Fruit fly (Drosophila melanogaster) whole organism, embryonic: ENCODE data around the gene CG34268.

Experiments used
- ATbp ChIP-seq: fragments of 200-800 bp; sonication (Bioruptor generic); optimal IDR thresholded peaks from 2 replicates; lab custom pipeline; 2017; ENCODE audit warnings: missing biosample characterization, mild to moderate bottlenecking, missing genetic modification characterization, missing genetic modification reagents
- Antp ChIP-seq: fragments of 200-800 bp; sonication (Bioruptor generic); optimal IDR thresholded peaks from 3 replicates; lab custom pipeline; 2016; ENCODE audit warnings: missing biosample characterization, missing genetic modification characterization
- Atf6 ChIP-seq: fragments of 200-800 bp; sonication (Bioruptor generic); IDR thresholded peaks from 2 replicates; pipeline ENCODE4 v1.3.6; 2022; ENCODE audit warnings: missing biosample characterization, missing genetic modification characterization
- Blimp-1 ChIP-seq: fragments of 200-800 bp; sonication (Bioruptor generic); optimal IDR thresholded peaks from 3 replicates; lab custom pipeline; 2018; ENCODE audit warnings: missing biosample characterization, missing genetic modification characterization, mild to moderate bottlenecking, moderate library complexity, missing genetic modification reagents
- Bteb2 ChIP-seq: fragments of 200-800 bp; sonication (Bioruptor generic); optimal IDR thresholded peaks from 2 replicates; lab custom pipeline; 2016; ENCODE audit warnings: missing biosample characterization, missing genetic modification characterization
- CG10209 ChIP-seq: fragments of 200-800 bp; sonication (Bioruptor generic); optimal IDR thresholded peaks from 3 replicates; lab custom pipeline; 2017; ENCODE audit warnings: missing biosample characterization, mild to moderate bottlenecking, missing genetic modification characterization, missing genetic modification reagents
- CG10321 ChIP-seq: fragments of 200-800 bp; sonication (Bioruptor generic); IDR thresholded peaks from 2 replicates; pipeline ENCODE4 v1.3.6; 2022; ENCODE audit warnings: missing biosample characterization, missing genetic modification characterization
- CG12104 ChIP-seq: fragments of 200-800 bp; sonication (Bioruptor generic); optimal IDR thresholded peaks from 3 replicates; lab custom pipeline; 2016; ENCODE audit warnings: missing biosample characterization, missing genetic modification characterization
- CG12299 ChIP-seq: fragments of 200-800 bp; sonication (Bioruptor generic); optimal IDR thresholded peaks from 2 replicates; lab custom pipeline; 2018; ENCODE audit warnings: missing biosample characterization, mild to moderate bottlenecking, missing genetic modification characterization
- CG17802 ChIP-seq: fragments of 200-800 bp; sonication (Bioruptor generic); optimal IDR thresholded peaks from 2 replicates; lab custom pipeline; 2018; ENCODE audit warnings: missing biosample characterization, mild to moderate bottlenecking, missing genetic modification characterization, moderate library complexity
- CG18476 ChIP-seq: fragments of 200-800 bp; sonication (Bioruptor generic); optimal IDR thresholded peaks from 2 replicates; lab custom pipeline; 2016; ENCODE audit warnings: missing biosample characterization, mild to moderate bottlenecking, missing genetic modification characterization
- CG18619 ChIP-seq: fragments of 200-800 bp; sonication (Bioruptor generic); optimal IDR thresholded peaks from 3 replicates; lab custom pipeline; 2017; ENCODE audit warnings: missing biosample characterization, mild to moderate bottlenecking, missing genetic modification characterization
- CG31441 ChIP-seq: fragments of 200-800 bp; sonication (Bioruptor generic); IDR thresholded peaks from 2 replicates; pipeline ENCODE4 v1.3.6; 2022; ENCODE audit warnings: missing biosample characterization, missing genetic modification characterization
- CG32767 ChIP-seq: fragments of 200-800 bp; sonication (Bioruptor generic); IDR thresholded peaks from 2 replicates; pipeline ENCODE4 v1.3.6; 2022; ENCODE audit warnings: missing biosample characterization, missing genetic modification characterization
- CG3281 ChIP-seq: fragments of 200-800 bp; sonication (Bioruptor generic); optimal IDR thresholded peaks from 3 replicates; lab custom pipeline; 2017; ENCODE audit warnings: missing biosample characterization, mild to moderate bottlenecking, missing genetic modification characterization
- CG33213 ChIP-seq: fragments of 200-800 bp; sonication (Bioruptor generic); optimal IDR thresholded peaks from 3 replicates; lab custom pipeline; 2016; ENCODE audit warnings: missing biosample characterization, missing genetic modification characterization
- CG34422 ChIP-seq: fragments of 200-800 bp; sonication (Bioruptor generic); IDR thresholded peaks from 3 replicates; pipeline ENCODE4 v1.3.6; 2022; ENCODE audit warnings: missing biosample characterization, missing genetic modification characterization
- CG8478 ChIP-seq: fragments of >200 bp; optimal IDR thresholded peaks from 2 replicates; lab custom pipeline; 2018
- CG9215 ChIP-seq: fragments of 200-800 bp; sonication (Bioruptor generic); IDR thresholded peaks from 2 replicates; pipeline ENCODE4 v1.3.6; 2022; ENCODE audit warnings: missing biosample characterization, missing genetic modification characterization
- CG9932 ChIP-seq: fragments of 200-800 bp; sonication (Bioruptor generic); IDR thresholded peaks from 2 replicates; pipeline ENCODE4 v1.3.6; 2022; ENCODE audit warnings: missing biosample characterization, missing genetic modification characterization
- CTCF ChIP-seq: fragments of 200-800 bp; sonication (Bioruptor generic); optimal IDR thresholded peaks from 2 replicates; lab custom pipeline; 2017; ENCODE audit warnings: missing biosample characterization, mild to moderate bottlenecking, missing genetic modification characterization, moderate library complexity
- Dll ChIP-seq: fragments of 200-800 bp; sonication (Bioruptor generic); IDR thresholded peaks from 4 replicates; pipeline ENCODE4 v1.3.6; 2022; ENCODE audit warnings: missing biosample characterization, missing genetic modification characterization; ENCODE audit not compliant: partially characterized antibody
- Doc3 ChIP-seq: fragments of 200-800 bp; sonication (Bioruptor generic); IDR thresholded peaks from 3 replicates; pipeline ENCODE4 v1.3.6; 2022; ENCODE audit warnings: missing biosample characterization, missing genetic modification characterization; ENCODE audit not compliant: partially characterized antibody
- Fer3 ChIP-seq: fragments of 200-800 bp; sonication (Bioruptor generic); optimal IDR thresholded peaks from 2 replicates; lab custom pipeline; 2018; ENCODE audit warnings: missing biosample characterization, mild to moderate bottlenecking, missing genetic modification characterization, moderate library complexity
- MESR4 ChIP-seq: fragments of 200-800 bp; sonication (Bioruptor generic); optimal IDR thresholded peaks from 2 replicates; lab custom pipeline; 2018; ENCODE audit warnings: missing biosample characterization, mild to moderate bottlenecking, missing genetic modification characterization, moderate library complexity
- Med ChIP-seq: fragments of 200-800 bp; sonication (Bioruptor generic); peaks from one replicate; lab custom pipeline; 2016; ENCODE audit warnings: missing biosample characterization, missing genetic modification characterization, mild to moderate bottlenecking, inconsistent platforms, moderate library complexity
- Oaz ChIP-seq: fragments of 200-800 bp; sonication (Bioruptor generic); IDR thresholded peaks from 2 replicates; pipeline ENCODE4 v1.3.6; 2022; ENCODE audit warnings: missing biosample characterization, missing genetic modification characterization
- PHDP ChIP-seq: fragments of 200-800 bp; sonication (Bioruptor generic); optimal IDR thresholded peaks from 3 replicates; lab custom pipeline; 2018; ENCODE audit warnings: missing biosample characterization, mild to moderate bottlenecking, missing genetic modification characterization, moderate library complexity
- Sry-β ChIP-seq: fragments of 200-800 bp; sonication (Bioruptor generic); optimal IDR thresholded peaks from 2 replicates; lab custom pipeline; 2018; ENCODE audit warnings: missing biosample characterization, mild to moderate bottlenecking, missing genetic modification characterization, moderate library complexity
- Vsx1 ChIP-seq: fragments of 200-800 bp; sonication (Bioruptor generic); optimal IDR thresholded peaks from 2 replicates; lab custom pipeline; 2017; ENCODE audit warnings: missing biosample characterization, mild to moderate bottlenecking, missing genetic modification characterization, missing genetic modification reagents
- abd-A ChIP-seq: fragments of 200-800 bp; sonication (Bioruptor generic); optimal IDR thresholded peaks from 3 replicates; lab custom pipeline; 2019; ENCODE audit warnings: missing biosample characterization, mild to moderate bottlenecking, missing genetic modification characterization, moderate library complexity
- bcd ChIP-seq: fragments of 200-800 bp; sonication (Bioruptor generic); optimal IDR thresholded peaks from 2 replicates; lab custom pipeline; 2017; ENCODE audit warnings: missing biosample characterization, mild to moderate bottlenecking, missing genetic modification characterization
- cg ChIP-seq: fragments of 200-800 bp; sonication (Bioruptor generic); optimal IDR thresholded peaks from 3 replicates; lab custom pipeline; 2019; ENCODE audit warnings: missing biosample characterization, mild to moderate bottlenecking, missing genetic modification characterization, moderate library complexity
- chm ChIP-seq: fragments of 200-800 bp; sonication (Bioruptor generic); IDR thresholded peaks from 2 replicates; pipeline ENCODE4 v1.3.6; 2022; ENCODE audit warnings: missing biosample characterization, missing genetic modification characterization
- dmrt11E ChIP-seq: fragments of 200-800 bp; sonication (Bioruptor generic); optimal IDR thresholded peaks from 3 replicates; lab custom pipeline; 2018; ENCODE audit warnings: missing biosample characterization, mild to moderate bottlenecking, missing genetic modification characterization, moderate library complexity
- dmrt99B ChIP-seq: fragments of 200-800 bp; sonication (Bioruptor generic); optimal IDR thresholded peaks from 2 replicates; lab custom pipeline; 2018; ENCODE audit warnings: missing biosample characterization, mild to moderate bottlenecking, missing genetic modification characterization, moderate library complexity
- exex ChIP-seq: fragments of 200-800 bp; sonication (Bioruptor generic); optimal IDR thresholded peaks from 4 replicates; lab custom pipeline; 2018; ENCODE audit warnings: missing biosample characterization, mild to moderate bottlenecking, missing genetic modification characterization, moderate library complexity
- fd102C ChIP-seq: fragments of 200-800 bp; sonication (Bioruptor generic); optimal IDR thresholded peaks from 2 replicates; lab custom pipeline; 2018; ENCODE audit warnings: missing biosample characterization, mild to moderate bottlenecking, missing genetic modification characterization, moderate library complexity
- gem ChIP-seq: fragments of 200-800 bp; sonication (Bioruptor generic); optimal IDR thresholded peaks from 2 replicates; lab custom pipeline; 2019; ENCODE audit warnings: missing biosample characterization, mild to moderate bottlenecking, missing genetic modification characterization, moderate library complexity
- gsb-n ChIP-seq: fragments of 200-800 bp; sonication (Bioruptor generic); optimal IDR thresholded peaks from 3 replicates; lab custom pipeline; 2018; ENCODE audit warnings: missing biosample characterization, mild to moderate bottlenecking, missing genetic modification characterization
- kah ChIP-seq: fragments of 200-800 bp; sonication (Bioruptor generic); optimal IDR thresholded peaks from 2 replicates; lab custom pipeline; 2018; ENCODE audit warnings: missing biosample characterization, mild to moderate bottlenecking, missing genetic modification characterization
- nmo ChIP-seq: fragments of 200-800 bp; sonication (Bioruptor generic); optimal IDR thresholded peaks from 2 replicates; lab custom pipeline; 2018; ENCODE audit warnings: missing biosample characterization, mild to moderate bottlenecking, missing genetic modification characterization, moderate library complexity
- pzg ChIP-seq: fragments of 200-800 bp; sonication (Bioruptor generic); optimal IDR thresholded peaks from 3 replicates; lab custom pipeline; 2018; ENCODE audit warnings: missing biosample characterization, mild to moderate bottlenecking, missing genetic modification characterization, moderate library complexity
- scrt ChIP-seq: fragments of 200-800 bp; sonication (Bioruptor generic); optimal IDR thresholded peaks from 2 replicates; lab custom pipeline; 2018; ENCODE audit warnings: missing biosample characterization, mild to moderate bottlenecking, missing genetic modification characterization, moderate library complexity
- sd ChIP-seq: fragments of 200-800 bp; sonication (Bioruptor generic); optimal IDR thresholded peaks from 3 replicates; lab custom pipeline; 2018; ENCODE audit warnings: missing biosample characterization, mild to moderate bottlenecking, missing genetic modification characterization, moderate library complexity
- sens ChIP-seq: fragments of 200-800 bp; sonication (Bioruptor generic); peaks from one replicate; lab custom pipeline; 2016; ENCODE audit warnings: missing biosample characterization, missing genetic modification characterization
- sna ChIP-seq: fragments of 200-800 bp; sonication (Bioruptor generic); IDR thresholded peaks from 2 replicates; pipeline ENCODE4 v1.3.6; 2022; ENCODE audit warnings: missing biosample characterization, missing genetic modification characterization; ENCODE audit not compliant: partially characterized antibody
- sqz ChIP-seq: fragments of 200-800 bp; sonication (Bioruptor generic); optimal IDR thresholded peaks from 3 replicates; lab custom pipeline; 2018; ENCODE audit warnings: missing biosample characterization, mild to moderate bottlenecking, missing genetic modification characterization
- ttk ChIP-seq: fragments of 200-800 bp; sonication (Bioruptor generic); IDR thresholded peaks from 2 replicates; pipeline ENCODE4 v2.1.2; 2022; ENCODE audit warnings: missing biosample characterization, missing genetic modification characterization

Gene CG34268

dm6 chr3L:542863-543635, 42.3 kb downstream of the CG34268 start, which contains the start of the genes Cypl and Hipk (continued):
- peak; percentile 97 for TF ChIP-seq sqz
- peak; percentile 62 for TF ChIP-seq CG17802
- TF ChIP-seq scrt (GFP tag; lab: Kevin White, UChicago): peak; percentile 51
- peak; percentile 18; the same call in 1 of the 3 replicates for TF ChIP-seq Doc3 (GFP tag; lab: Robert Waterston, UW)
- 0 out of 2 replicates have a peak, but pooled peaks have one; percentile 25 for TF ChIP-seq CG31441 (GFP tag; lab: Robert Waterston, UW)
- TF ChIP-seq CG9215: no peak
- no peak for TF ChIP-seq CG18619 (GFP tag; lab: Kevin White, UChicago)
- peak; percentile 39 for TF ChIP-seq CG3281
- no peak for TF ChIP-seq dmrt11E (tag; lab: Kevin White, UChicago)
- peak; percentile 64 for TF ChIP-seq abd-A (tag; lab: Kevin White, UChicago)
- TF ChIP-seq CG32767 (GFP tag; lab: Robert Waterston, UW): peak; percentile 59; the same call in 1 of the 2 replicates
- no peak for TF ChIP-seq sna
- TF ChIP-seq ATbp (GFP tag; lab: Kevin White, UChicago): peak; percentile 4
- peak; percentile 52 for TF ChIP-seq exex (tag; lab: Kevin White, UChicago)
- TF ChIP-seq kah (GFP tag; lab: Kevin White, UChicago): peak; percentile 10
- peak; percentile 85 for TF ChIP-seq Med (GFP tag; lab: Kevin White, UChicago)
- TF ChIP-seq Atf6 (GFP tag; lab: Robert Waterston, UW): peak; percentile 44; the same call in 1 of the 2 replicates
- TF ChIP-seq sd (tag; lab: Kevin White, UChicago): peak; percentile 75
- TF ChIP-seq Bteb2: peak; percentile 15
- TF ChIP-seq sens (GFP tag; lab: Kevin White, UChicago): peak; percentile 91
- TF ChIP-seq fd102C (GFP tag; lab: Kevin White, UChicago): no peak
- peak; percentile 2 for TF ChIP-seq CG10209
- TF ChIP-seq chm (GFP tag; lab: Robert Waterston, UW): peak; percentile 8; the same call in 1 of the 2 replicates
- TF ChIP-seq cg: peak; percentile 97
- peak; percentile 78 for TF ChIP-seq CG33213
- TF ChIP-seq CG12299 (tag; lab: Kevin White, UChicago): peak; percentile 44
- TF ChIP-seq ttk: no peak
- peak; percentile 49 for TF ChIP-seq CG8478 (lab: Kevin White, UChicago)
- TF ChIP-seq gem: peak; percentile 2
- peak; percentile 24 for TF ChIP-seq CG12104 (GFP tag; lab: Kevin White, UChicago)
- TF ChIP-seq Dll (GFP tag; lab: Robert Waterston, UW): peak; percentile 23; the same call in 2 of the 4 replicates
- peak; percentile 93 for TF ChIP-seq gsb-n (tag; lab: Kevin White, UChicago)
- TF ChIP-seq CG34422 (GFP tag; lab: Robert Waterston, UW): peak; percentile 79; the same call in 2 of the 3 replicates
- no peak for TF ChIP-seq Sry-β (GFP tag; lab: Kevin White, UChicago)
- TF ChIP-seq pzg (GFP tag; lab: Kevin White, UChicago): peak; percentile 99
- peak; percentile 86 for TF ChIP-seq Vsx1
- TF ChIP-seq CG18476 (GFP tag; lab: Kevin White, UChicago): peak; percentile 30
- peak; percentile 77 for TF ChIP-seq CG10321 (GFP tag; lab: Robert Waterston, UW)
- peak; percentile 79 for TF ChIP-seq MESR4 (GFP tag; lab: Kevin White, UChicago)
- no peak for TF ChIP-seq CTCF (GFP tag; lab: Kevin White, UChicago)
- peak; percentile 26 for TF ChIP-seq PHDP
- peak; percentile 28; the same call in 1 of the 2 replicates for TF ChIP-seq CG9932
- no peak for TF ChIP-seq Blimp-1 (GFP tag; lab: Kevin White, UChicago)
- peak; percentile 25 for TF ChIP-seq dmrt99B
- TF ChIP-seq Fer3: peak; percentile 40
- TF ChIP-seq Antp (GFP tag; lab: Kevin White, UChicago): no peak
- TF ChIP-seq Oaz (GFP tag; lab: Robert Waterston, UW): no peak
- peak; percentile 64 for TF ChIP-seq nmo (GFP tag; lab: Kevin White, UChicago)
- peak; percentile 0 for TF ChIP-seq bcd
